Worm (Caenorhabditis elegans) whole organism, mixed stage, embryonic: ENCODE measurements around the gene math-19.
"Not testable (repeated sequence)": the region's sequence is repeated elsewhere in the genome, so short reads cannot be mapped to it uniquely, and the experiment has no call there.

Experiments
- M03D4.4 ChIP-seq: sonication (generic microtip); optimal IDR thresholded peaks from 2 replicates; lab custom pipeline; 2017; ENCODE audit warnings: mild to moderate bottlenecking, missing genetic modification characterization, missing compliant biosample characterization
- bed-3 ChIP-seq: fragments of 200-800 bp; sonication (Bioruptor generic); optimal IDR thresholded peaks from 3 replicates; lab custom pipeline; 2018; ENCODE audit warnings: mild to moderate bottlenecking, missing genetic modification characterization, moderate library complexity, missing compliant biosample characterization
- blmp-1 ChIP-seq: fragments of 150-350 bp; optimal IDR thresholded peaks from 2 replicates; lab custom pipeline; 2014; ENCODE audit warnings: missing biosample characterization, missing genetic modification characterization
- ceh-39 ChIP-seq: fragments of 150-350 bp; optimal IDR thresholded peaks from 2 replicates; lab custom pipeline; 2014; ENCODE audit warnings: missing biosample characterization, missing genetic modification characterization
- ceh-43 ChIP-seq: fragments of 200-800 bp; sonication (Bioruptor generic); optimal IDR thresholded peaks from 2 replicates; lab custom pipeline; 2018; ENCODE audit warnings: mild to moderate bottlenecking, missing genetic modification characterization, moderate library complexity, missing compliant biosample characterization
- ceh-83 ChIP-seq: fragments of 200-800 bp; sonication (Bioruptor generic); optimal IDR thresholded peaks from 2 replicates; lab custom pipeline; 2018; ENCODE audit warnings: mild to moderate bottlenecking, missing genetic modification characterization, missing compliant biosample characterization
- ces-1 ChIP-seq: fragments of 150-350 bp; optimal IDR thresholded peaks from 2 replicates; lab custom pipeline; 2014; ENCODE audit warnings: missing biosample characterization, missing genetic modification reagents, missing genetic modification characterization
- cnd-1 ChIP-seq: fragments of 200-800 bp; sonication (Bioruptor generic); optimal IDR thresholded peaks from 2 replicates; lab custom pipeline; 2018; ENCODE audit warnings: mild to moderate bottlenecking, missing genetic modification characterization, missing compliant biosample characterization
- drap-1 ChIP-seq: fragments of 200-800 bp; sonication (Bioruptor generic); optimal IDR thresholded peaks from 3 replicates; lab custom pipeline; 2018; ENCODE audit warnings: mild to moderate bottlenecking, missing genetic modification characterization, missing compliant biosample characterization
- elt-1 ChIP-seq: sonication (generic microtip); optimal IDR thresholded peaks from 2 replicates; lab custom pipeline; 2017; ENCODE audit warnings: missing genetic modification characterization, mild to moderate bottlenecking, missing compliant biosample characterization, antibody characterized with exemption, moderate library complexity, borderline replicate concordance; ENCODE audit not compliant: insufficient read depth
- elt-3 ChIP-seq: fragments of 150-350 bp; optimal IDR thresholded peaks from 2 replicates; lab custom pipeline; 2014; ENCODE audit warnings: missing biosample characterization, missing genetic modification characterization
- flh-1 ChIP-seq: fragments of 200-800 bp; sonication (Bioruptor generic); optimal IDR thresholded peaks from 2 replicates; lab custom pipeline; 2018; ENCODE audit warnings: mild to moderate bottlenecking, missing genetic modification characterization, moderate library complexity, missing compliant biosample characterization
- ham-2 ChIP-seq: fragments of 200-800 bp; sonication (Bioruptor generic); optimal IDR thresholded peaks from 2 replicates; lab custom pipeline; 2018; ENCODE audit warnings: mild to moderate bottlenecking, missing genetic modification characterization, missing compliant biosample characterization
- hlh-1 ChIP-seq: fragments of 150-350 bp; optimal IDR thresholded peaks from 2 replicates; lab custom pipeline; 2014; ENCODE audit warnings: missing biosample characterization, missing genetic modification reagents, missing genetic modification characterization
- lin-13 ChIP-seq: fragments of 150-350 bp; optimal IDR thresholded peaks from 2 replicates; lab custom pipeline; 2014; ENCODE audit warnings: missing biosample characterization, missing genetic modification characterization
- lin-32 ChIP-seq: fragments of 200-800 bp; sonication (Bioruptor generic); optimal IDR thresholded peaks from 2 replicates; lab custom pipeline; 2018; ENCODE audit warnings: mild to moderate bottlenecking, missing genetic modification characterization, missing compliant biosample characterization
- mep-1 ChIP-seq: fragments of 150-350 bp; optimal IDR thresholded peaks from 2 replicates; lab custom pipeline; 2017; ENCODE audit warnings: missing biosample characterization, missing genetic modification reagents, missing genetic modification characterization, inconsistent platforms
- mls-2 ChIP-seq: sonication (generic microtip); optimal IDR thresholded peaks from 2 replicates; lab custom pipeline; 2016; ENCODE audit warnings: mild to moderate bottlenecking, missing genetic modification characterization, moderate library complexity, missing compliant biosample characterization
- nhr-12 ChIP-seq: fragments of 150-350 bp; optimal IDR thresholded peaks from 2 replicates; lab custom pipeline; 2014; ENCODE audit warnings: missing biosample characterization, missing genetic modification characterization
- nhr-237 ChIP-seq: fragments of 150-350 bp; optimal IDR thresholded peaks from 2 replicates; lab custom pipeline; 2014; ENCODE audit warnings: missing biosample characterization, missing genetic modification characterization
- nhr-28 ChIP-seq: fragments of 150-350 bp; optimal IDR thresholded peaks from 2 replicates; lab custom pipeline; 2014; ENCODE audit warnings: missing biosample characterization, missing genetic modification characterization
- nhr-76 ChIP-seq: sonication (generic microtip); optimal IDR thresholded peaks from 2 replicates; lab custom pipeline; 2017; ENCODE audit warnings: missing biosample characterization, missing genetic modification characterization
- pha-4 ChIP-seq: fragments of 150-350 bp; optimal IDR thresholded peaks from 2 replicates; lab custom pipeline; 2018; ENCODE audit warnings: missing biosample characterization, missing genetic modification reagents, missing genetic modification characterization
- sem-2 ChIP-seq: fragments of 200-800 bp; sonication (Bioruptor generic); optimal IDR thresholded peaks from 2 replicates; lab custom pipeline; 2018; ENCODE audit warnings: mild to moderate bottlenecking, missing genetic modification characterization, missing compliant biosample characterization
- snpc-4 ChIP-seq: fragments of 150-350 bp; optimal IDR thresholded peaks from 2 replicates; lab custom pipeline; 2014; ENCODE audit warnings: missing biosample characterization, missing genetic modification characterization
- sptf-1 ChIP-seq: sonication (generic microtip); optimal IDR thresholded peaks from 2 replicates; lab custom pipeline; 2017; ENCODE audit warnings: mild to moderate bottlenecking, missing genetic modification characterization, moderate library complexity, missing compliant biosample characterization
- tbx-8 ChIP-seq: fragments of 200-800 bp; sonication (Bioruptor generic); optimal IDR thresholded peaks from 2 replicates; lab custom pipeline; 2018; ENCODE audit warnings: mild to moderate bottlenecking, missing genetic modification characterization, moderate library complexity, missing compliant biosample characterization
- unc-120 ChIP-seq: sonication (generic microtip); optimal IDR thresholded peaks from 2 replicates; lab custom pipeline; 2017; ENCODE audit warnings: missing genetic modification characterization, missing compliant biosample characterization; ENCODE audit not compliant: poor library complexity, severe bottlenecking
- unc-62 ChIP-seq: fragments of 150-350 bp; optimal IDR thresholded peaks from 2 replicates; lab custom pipeline; 2014; ENCODE audit warnings: missing biosample characterization, missing genetic modification reagents, missing genetic modification characterization
- zip-8 ChIP-seq: fragments of 150-350 bp; optimal IDR thresholded peaks from 2 replicates; lab custom pipeline; 2014; ENCODE audit warnings: missing biosample characterization, missing genetic modification characterization
- ztf-11 ChIP-seq: fragments of 150-350 bp; optimal IDR thresholded peaks from 2 replicates; lab custom pipeline; 2014; ENCODE audit warnings: missing biosample characterization, missing genetic modification characterization

Gene math-19

DNA sequence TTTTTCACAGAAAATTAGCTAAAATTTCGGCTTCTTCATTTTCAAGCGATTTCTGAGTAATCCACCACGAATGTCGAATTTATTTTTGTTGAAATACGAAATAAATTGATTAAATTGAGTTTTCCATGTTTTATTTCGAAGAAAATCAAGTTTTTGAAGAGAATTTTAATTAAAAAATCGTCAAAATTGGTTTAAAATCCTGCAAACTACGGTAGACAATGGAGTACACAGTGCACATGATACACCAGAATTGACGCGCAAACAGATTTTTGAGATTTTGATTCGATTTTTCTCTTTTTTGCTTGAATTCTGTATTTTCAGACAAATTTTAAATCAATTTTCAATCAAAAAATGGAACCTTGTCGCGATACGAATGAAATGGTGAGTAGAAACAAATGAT, 34.6 kb downstream of the math-19 start, which contains the start of gene F59H6.14:
TSS of gene F59H6.14 (plus strand) at position 301 of the 400 bp plus-strand sequence.
- TF ChIP-seq pha-4 (tag; lab: Kevin White, UChicago) (no peak), nhr-76 (no peak), drap-1 (GFP tag; lab: Kevin White, UChicago) (no peak), cnd-1 (tag; lab: Kevin White, UChicago) (no peak), hlh-1 (tag; lab: Kevin White, UChicago) (no peak), sem-2 (no peak), flh-1 (GFP tag; lab: Kevin White, UChicago) (no peak), ham-2 (GFP tag; lab: Kevin White, UChicago) (no peak), ceh-39 (no peak), zip-8 (tag; lab: Kevin White, UChicago) (no peak), nhr-237 (no peak), bed-3 (GFP tag; lab: Kevin White, UChicago) (no peak), elt-1 (tag; lab: Kevin White, UChicago) (no peak), unc-120 (tag; lab: Kevin White, UChicago) (no peak), lin-32 (GFP tag; lab: Kevin White, UChicago) (no peak), nhr-12 (tag; lab: Kevin White, UChicago) (no peak), ceh-43 (GFP tag; lab: Kevin White, UChicago) (no peak), sptf-1 (tag; lab: Kevin White, UChicago) (no peak), ces-1 (GFP tag; lab: Kevin White, UChicago) (no peak), mep-1 (tag; lab: Kevin White, UChicago) (no peak)
- TF ChIP-seq, all 35 proteins: peak for 0

DNA sequence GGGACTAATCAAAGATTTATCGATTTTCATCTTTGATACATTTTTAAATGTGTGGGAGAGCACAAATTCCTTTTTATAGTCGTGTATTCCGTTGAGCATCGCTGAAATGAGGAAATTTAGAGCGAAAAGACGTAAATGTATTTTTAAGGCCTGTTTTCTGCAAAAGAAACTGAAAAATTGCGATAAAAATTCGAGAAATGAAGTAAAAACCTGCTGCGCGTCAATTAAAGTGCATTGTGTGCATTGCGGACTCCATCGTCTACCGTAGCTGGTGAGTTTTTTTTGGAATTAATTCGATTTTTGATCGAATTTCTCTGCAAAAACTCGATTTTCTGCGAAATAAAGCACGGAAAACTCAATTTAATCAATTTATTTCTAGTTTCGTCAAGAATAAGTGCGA, 40.6 kb downstream of the math-19 start, which contains the start of gene bath-19:
TSS of gene bath-19 (minus strand) at position 101 of the 400 bp plus-strand sequence.
- TF ChIP-seq ztf-11: no peak
- no peak for TF ChIP-seq M03D4.4 (tag; lab: Kevin White, UChicago)
- no peak for TF ChIP-seq nhr-237
- no peak for TF ChIP-seq mls-2
- no peak for TF ChIP-seq lin-13 (tag; lab: Kevin White, UChicago)
- no peak for TF ChIP-seq zip-8 (tag; lab: Kevin White, UChicago)
- TF ChIP-seq nhr-28: no peak
- no peak for TF ChIP-seq pha-4 (tag; lab: Kevin White, UChicago)
- TF ChIP-seq unc-120 (tag; lab: Kevin White, UChicago): no peak
- no peak for TF ChIP-seq hlh-1 (tag; lab: Kevin White, UChicago)
- TF ChIP-seq ceh-43 (GFP tag; lab: Kevin White, UChicago): no peak
- TF ChIP-seq ceh-83: no peak

DNA sequence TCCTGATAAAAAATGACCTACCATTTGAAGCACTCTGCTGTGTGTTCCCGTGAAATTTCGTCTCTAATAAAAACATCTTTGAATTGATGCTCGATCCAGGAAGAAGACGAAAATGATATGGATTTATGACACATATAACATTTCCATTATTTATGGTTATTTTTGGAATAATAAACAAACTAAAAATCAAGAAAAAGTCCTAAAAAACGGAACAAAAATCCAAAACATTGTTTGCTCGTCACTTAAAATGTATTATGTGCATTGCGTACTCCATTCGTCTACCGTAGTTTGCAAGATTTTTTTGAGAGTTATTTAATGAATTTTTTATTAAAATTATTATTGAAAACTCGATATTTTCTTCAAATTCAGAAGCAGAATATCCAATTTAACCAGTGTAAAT, 43.8 kb downstream of the math-19 start, which contains the start of gene bath-20:
TSS of gene bath-20 (minus strand) at position 101 of the 400 bp plus-strand sequence.
- TF ChIP-seq elt-3: no peak
- TF ChIP-seq nhr-237: no peak
- TF ChIP-seq, all 35 proteins: peak for 0

DNA sequence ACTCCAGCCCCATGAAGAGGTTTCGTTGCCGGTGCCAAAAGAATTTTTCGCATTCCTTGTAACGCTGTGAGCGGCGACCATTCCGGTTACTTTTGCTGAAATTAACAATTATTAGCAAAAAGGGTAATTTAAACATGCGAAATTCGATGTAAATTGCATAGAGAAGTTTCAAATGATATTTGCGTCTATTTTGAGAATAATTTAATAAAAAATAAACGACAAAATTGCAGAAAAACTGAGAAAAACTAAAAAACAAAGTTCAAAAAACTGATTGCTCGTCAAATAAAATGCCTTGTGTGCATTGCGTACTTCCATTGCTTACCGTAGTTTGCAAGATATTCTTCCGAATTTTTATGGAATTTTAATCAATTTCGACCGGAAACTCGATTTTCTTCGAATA, 46.8 kb downstream of the math-19 start, which contains the start of gene bath-24:
TSS of gene bath-24 (minus strand) at position 101 of the 400 bp plus-strand sequence.
- no peak for TF ChIP-seq blmp-1 (tag; lab: Kevin White, UChicago)
- TF ChIP-seq tbx-8 (GFP tag; lab: Kevin White, UChicago): no peak
- no peak for TF ChIP-seq snpc-4
- TF ChIP-seq M03D4.4 (tag; lab: Kevin White, UChicago): no peak

DNA sequence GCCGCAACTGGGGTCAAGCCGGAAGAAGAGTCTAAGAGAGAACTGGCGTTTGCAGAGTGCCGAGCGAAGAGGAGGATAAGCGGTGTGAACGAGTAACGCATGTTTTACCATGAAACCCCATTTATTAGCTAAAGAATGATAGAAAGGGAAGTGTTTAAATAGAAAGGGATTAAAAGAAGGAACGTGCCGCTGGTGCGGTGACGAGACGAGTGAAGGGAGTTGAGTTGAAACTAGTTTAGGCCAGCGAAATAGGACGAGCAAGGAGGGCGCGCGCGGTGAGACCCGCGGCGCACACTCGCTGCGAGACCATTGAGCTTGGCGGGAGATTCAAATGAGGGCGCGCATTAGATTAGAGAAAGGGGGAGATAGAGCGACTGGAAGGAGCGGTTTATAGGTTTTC, 47.9 kb downstream of the math-19 start, which contains the start of gene math-1:
TSS of gene math-1 (minus strand) at position 101 of the 400 bp plus-strand sequence.
- TF ChIP-seq flh-1, tbx-8, unc-62 (GFP tag; lab: Kevin White, UChicago): not testable (repeated sequence)
